Fruit fly (Drosophila melanogaster) whole organism, embryonic: ENCODE results near the gene Cyp6v1.

ENCODE experiments used
- ATbp ChIP-seq: fragments of 200-800 bp; sonication (Bioruptor generic); optimal IDR thresholded peaks from 2 replicates; lab custom pipeline; 2017; ENCODE audit warnings: missing biosample characterization, mild to moderate bottlenecking, missing genetic modification characterization, missing genetic modification reagents
- Asciz ChIP-seq: fragments of 200-800 bp; sonication (Bioruptor generic); optimal IDR thresholded peaks from 2 replicates; lab custom pipeline; 2017; ENCODE audit warnings: missing biosample characterization, mild to moderate bottlenecking, missing genetic modification characterization, missing genetic modification reagents
- Atf-2 ChIP-seq: fragments of 200-800 bp; sonication (Bioruptor generic); optimal IDR thresholded peaks from 2 replicates; lab custom pipeline; 2016; ENCODE audit warnings: missing biosample characterization, missing genetic modification characterization
- CG10959 ChIP-seq: fragments of 200-800 bp; sonication (Bioruptor generic); IDR thresholded peaks from 2 replicates; pipeline ENCODE4 v1.3.6; 2022; ENCODE audit warnings: missing biosample characterization, missing genetic modification characterization
- CG11398 ChIP-seq: fragments of 200-800 bp; sonication (Bioruptor generic); optimal IDR thresholded peaks from 2 replicates; lab custom pipeline; 2016; ENCODE audit warnings: missing biosample characterization, missing genetic modification characterization
- CG11695 ChIP-seq: fragments of 200-800 bp; sonication (Bioruptor generic); IDR thresholded peaks from 3 replicates; pipeline ENCODE4 v1.3.6; 2022; ENCODE audit warnings: missing biosample characterization, missing genetic modification characterization
- CG13296 ChIP-seq: fragments of 200-800 bp; sonication (Bioruptor generic); optimal IDR thresholded peaks from 3 replicates; lab custom pipeline; 2018; ENCODE audit warnings: missing biosample characterization, mild to moderate bottlenecking, missing genetic modification characterization
- CG13624 ChIP-seq: fragments of 200-800 bp; sonication (Bioruptor generic); optimal IDR thresholded peaks from 2 replicates; lab custom pipeline; 2016; ENCODE audit warnings: missing biosample characterization, missing genetic modification characterization
- CG15601 ChIP-seq: fragments of 200-800 bp; sonication (Bioruptor generic); optimal IDR thresholded peaks from 3 replicates; lab custom pipeline; 2019; ENCODE audit warnings: missing biosample characterization, mild to moderate bottlenecking, missing genetic modification characterization, moderate library complexity
- CG18619 ChIP-seq: fragments of 200-800 bp; sonication (Bioruptor generic); optimal IDR thresholded peaks from 3 replicates; lab custom pipeline; 2017; ENCODE audit warnings: missing biosample characterization, mild to moderate bottlenecking, missing genetic modification characterization
- CG3163 ChIP-seq: fragments of 200-800 bp; sonication (Bioruptor generic); optimal IDR thresholded peaks from 3 replicates; lab custom pipeline; 2016; ENCODE audit warnings: missing biosample characterization, missing genetic modification characterization
- CG33557 ChIP-seq: fragments of 200-800 bp; sonication (Bioruptor generic); optimal IDR thresholded peaks from 2 replicates; lab custom pipeline; 2019; ENCODE audit warnings: missing biosample characterization, mild to moderate bottlenecking, missing genetic modification characterization, moderate library complexity
- CG3838 ChIP-seq: fragments of 200-800 bp; sonication (Bioruptor generic); optimal IDR thresholded peaks from 3 replicates; lab custom pipeline; 2016; ENCODE audit warnings: missing biosample characterization, missing genetic modification characterization
- CG4820 ChIP-seq: fragments of 200-800 bp; sonication (Bioruptor generic); optimal IDR thresholded peaks from 3 replicates; lab custom pipeline; 2016; ENCODE audit warnings: missing biosample characterization, missing genetic modification characterization
- CG5180 ChIP-seq: fragments of 200-800 bp; sonication (Bioruptor generic); optimal IDR thresholded peaks from 3 replicates; lab custom pipeline; 2017; ENCODE audit warnings: missing biosample characterization, missing genetic modification characterization, mild to moderate bottlenecking, moderate library complexity, missing genetic modification reagents
- CG6683 ChIP-seq: fragments of 200-800 bp; sonication (Bioruptor generic); optimal IDR thresholded peaks from 2 replicates; lab custom pipeline; 2017; ENCODE audit warnings: missing biosample characterization, mild to moderate bottlenecking, missing genetic modification characterization, missing genetic modification reagents
- CG9437 ChIP-seq: fragments of 200-800 bp; sonication (Bioruptor generic); optimal IDR thresholded peaks from 2 replicates; lab custom pipeline; 2018; ENCODE audit warnings: missing biosample characterization, mild to moderate bottlenecking, missing genetic modification characterization
- CrebB ChIP-seq: fragments of 200-800 bp; sonication (Bioruptor generic); optimal IDR thresholded peaks from 3 replicates; lab custom pipeline; 2018; ENCODE audit warnings: missing biosample characterization, mild to moderate bottlenecking, missing genetic modification characterization
- D19B ChIP-seq: fragments of 200-800 bp; sonication (Bioruptor generic); optimal IDR thresholded peaks from 2 replicates; lab custom pipeline; 2017; ENCODE audit warnings: missing biosample characterization, mild to moderate bottlenecking, missing genetic modification characterization
- Dfd ChIP-seq, 2 experiments: fragments of >200 bp; optimal IDR thresholded peaks; 2 replicates each; lab custom pipeline; 2017; ENCODE audit warnings: missing biosample characterization in 2 of 2, missing genetic modification characterization in 2 of 2
- Doc3 ChIP-seq: fragments of 200-800 bp; sonication (Bioruptor generic); IDR thresholded peaks from 3 replicates; pipeline ENCODE4 v1.3.6; 2022; ENCODE audit warnings: missing biosample characterization, missing genetic modification characterization; ENCODE audit not compliant: partially characterized antibody
- Elba2 ChIP-seq: fragments of 200-800 bp; sonication (Bioruptor generic); optimal IDR thresholded peaks from 3 replicates; lab custom pipeline; 2016; ENCODE audit warnings: missing biosample characterization, missing genetic modification characterization
- Hand ChIP-seq: fragments of 200-800 bp; sonication (Bioruptor generic); optimal IDR thresholded peaks from 2 replicates; lab custom pipeline; 2017; ENCODE audit warnings: mild to moderate bottlenecking, missing biosample characterization, missing genetic modification reagents, missing genetic modification characterization
- Hey ChIP-seq: fragments of 200-800 bp; sonication (Bioruptor generic); optimal IDR thresholded peaks from 3 replicates; lab custom pipeline; 2018; ENCODE audit warnings: missing biosample characterization, mild to moderate bottlenecking, missing genetic modification characterization
- HmgD ChIP-seq: fragments of 200-800 bp; sonication (Bioruptor generic); optimal IDR thresholded peaks from 3 replicates; lab custom pipeline; 2016; ENCODE audit warnings: missing biosample characterization, missing genetic modification characterization
- Hmr ChIP-seq: fragments of 200-800 bp; sonication (Bioruptor generic); optimal IDR thresholded peaks from 3 replicates; lab custom pipeline; 2017; ENCODE audit warnings: mild to moderate bottlenecking, missing biosample characterization, missing genetic modification reagents, missing genetic modification characterization
- Rfx ChIP-seq: fragments of 200-800 bp; sonication (Bioruptor generic); IDR thresholded peaks from 2 replicates; pipeline ENCODE4 v1.3.6; 2022; ENCODE audit warnings: missing biosample characterization, missing genetic modification characterization
- Sin3A ChIP-seq: fragments of >200 bp; optimal IDR thresholded peaks from 2 replicates; lab custom pipeline; 2018
- Sox100B ChIP-seq: fragments of 200-800 bp; sonication (Bioruptor generic); optimal IDR thresholded peaks from 3 replicates; lab custom pipeline; 2018; ENCODE audit warnings: missing biosample characterization, mild to moderate bottlenecking, missing genetic modification characterization
- Vsx1 ChIP-seq: fragments of 200-800 bp; sonication (Bioruptor generic); optimal IDR thresholded peaks from 2 replicates; lab custom pipeline; 2017; ENCODE audit warnings: missing biosample characterization, mild to moderate bottlenecking, missing genetic modification characterization, missing genetic modification reagents
- amos ChIP-seq: fragments of 200-800 bp; sonication (Bioruptor generic); IDR thresholded peaks from 2 replicates; pipeline ENCODE4 v1.3.6; 2022; ENCODE audit warnings: missing biosample characterization, missing genetic modification characterization; ENCODE audit not compliant: partially characterized antibody
- ase ChIP-seq: fragments of 200-800 bp; sonication (Bioruptor generic); IDR thresholded peaks from 3 replicates; pipeline ENCODE4 v1.3.6; 2022; ENCODE audit warnings: missing biosample characterization, missing genetic modification characterization
- cas ChIP-seq: fragments of 200-800 bp; sonication (Bioruptor generic); IDR thresholded peaks from 2 replicates; pipeline ENCODE4 v1.3.6; 2022; ENCODE audit warnings: missing biosample characterization, missing genetic modification characterization
- chm ChIP-seq: fragments of 200-800 bp; sonication (Bioruptor generic); IDR thresholded peaks from 2 replicates; pipeline ENCODE4 v1.3.6; 2022; ENCODE audit warnings: missing biosample characterization, missing genetic modification characterization
- dan ChIP-seq: fragments of 200-800 bp; sonication (Bioruptor generic); IDR thresholded peaks from 2 replicates; pipeline ENCODE4 v1.3.6; 2022; ENCODE audit warnings: missing biosample characterization, missing genetic modification characterization
- dm ChIP-seq: fragments of 200-800 bp; sonication (Bioruptor generic); optimal IDR thresholded peaks from 3 replicates; lab custom pipeline; 2016; ENCODE audit warnings: missing biosample characterization, missing genetic modification characterization
- esg ChIP-seq: fragments of 200-800 bp; sonication (Bioruptor generic); conservative IDR thresholded peaks from 2 replicates; pipeline ENCODE4 v1.3.6; 2022; ENCODE audit warnings: missing biosample characterization, missing genetic modification characterization
- grn ChIP-seq: fragments of 200-800 bp; sonication (Bioruptor generic); optimal IDR thresholded peaks from 3 replicates; lab custom pipeline; 2017; ENCODE audit warnings: missing biosample characterization, missing genetic modification characterization
- ken ChIP-seq: fragments of 200-800 bp; sonication (Bioruptor generic); IDR thresholded peaks from 3 replicates; pipeline ENCODE4 v1.3.6; 2022; ENCODE audit warnings: missing biosample characterization, missing genetic modification characterization
- klu ChIP-seq: fragments of 200-800 bp; sonication (Bioruptor generic); IDR thresholded peaks from 2 replicates; pipeline ENCODE4 v1.3.6; 2022; ENCODE audit warnings: missing biosample characterization, missing genetic modification characterization
- kni ChIP-seq: fragments of 200-800 bp; sonication (Bioruptor generic); optimal IDR thresholded peaks from 3 replicates; lab custom pipeline; 2017; ENCODE audit warnings: mild to moderate bottlenecking, missing biosample characterization, missing genetic modification reagents, missing genetic modification characterization
- knrl ChIP-seq: fragments of 200-800 bp; sonication (Bioruptor generic); IDR thresholded peaks from 3 replicates; pipeline ENCODE4 v1.3.6; 2022; ENCODE audit warnings: missing biosample characterization, missing genetic modification characterization; ENCODE audit not compliant: partially characterized antibody
- lilli ChIP-seq: fragments of 200-800 bp; sonication (Bioruptor generic); optimal IDR thresholded peaks from 3 replicates; lab custom pipeline; 2016; ENCODE audit warnings: missing biosample characterization, missing genetic modification characterization
- lov ChIP-seq, 2 experiments: fragments of 200-800 bp in 1 of 2; fragments of >200 bp in 1 of 2; sonication (Bioruptor generic) in 1 of 2; IDR thresholded peaks in 1 of 2; optimal IDR thresholded peaks in 1 of 2; 2 replicates in 1 of 2; 3 replicates in 1 of 2; pipeline versions ENCODE4 v1.3.6 to Lab custom; 2017 to 2022; ENCODE audit warnings: missing biosample characterization in 1 of 2, missing genetic modification characterization in 1 of 2
- odd ChIP-seq: fragments of 200-800 bp; sonication (Bioruptor generic); optimal IDR thresholded peaks from 2 replicates; lab custom pipeline; 2017; ENCODE audit warnings: missing biosample characterization, mild to moderate bottlenecking, missing genetic modification characterization
- otp ChIP-seq: fragments of 200-800 bp; sonication (Bioruptor generic); IDR thresholded peaks from 3 replicates; pipeline ENCODE4, ENCODE4 v1.3.6; 2022; ENCODE audit warnings: missing biosample characterization, missing genetic modification characterization
- psq ChIP-seq: fragments of 200-800 bp; sonication (Bioruptor generic); optimal IDR thresholded peaks from 2 replicates; lab custom pipeline; 2017; ENCODE audit warnings: missing biosample characterization, missing genetic modification characterization
- repo ChIP-seq: fragments of 200-800 bp; sonication (Bioruptor generic); optimal IDR thresholded peaks from 2 replicates; lab custom pipeline; 2016; ENCODE audit warnings: missing biosample characterization, missing genetic modification characterization
- scrt ChIP-seq: fragments of 200-800 bp; sonication (Bioruptor generic); optimal IDR thresholded peaks from 2 replicates; lab custom pipeline; 2018; ENCODE audit warnings: missing biosample characterization, mild to moderate bottlenecking, missing genetic modification characterization, moderate library complexity
- sob ChIP-seq: fragments of 200-800 bp; sonication (Bioruptor generic); IDR thresholded peaks from 2 replicates; pipeline ENCODE4 v1.3.6; 2022; ENCODE audit warnings: missing biosample characterization, missing genetic modification characterization
- ttk ChIP-seq: fragments of 200-800 bp; sonication (Bioruptor generic); IDR thresholded peaks from 2 replicates; pipeline ENCODE4 v2.1.2; 2022; ENCODE audit warnings: missing biosample characterization, missing genetic modification characterization
- tup ChIP-seq: fragments of 200-800 bp; sonication (Bioruptor generic); optimal IDR thresholded peaks from 2 replicates; lab custom pipeline; 2016; ENCODE audit warnings: missing biosample characterization, mild to moderate bottlenecking, missing genetic modification characterization, moderate library complexity

Gene Cyp6v1

dm6 chrX:20643964-20644363, 13.0 kb upstream of the Cyp6v1 start (continued):
- TF ChIP-seq Sox100B (peak; percentile 61), CG6683 (GFP tag; lab: Kevin White, UChicago) (no peak), CG11398 (GFP tag; lab: Kevin White, UChicago) (no peak), Hey (tag; lab: Kevin White, UChicago) (no peak), CG11695 (GFP tag; lab: Robert Waterston, UW) (no peak), CG4820 (GFP tag; lab: Kevin White, UChicago) (peak; percentile 49), scrt (GFP tag; lab: Kevin White, UChicago) (no peak), HmgD (GFP tag; lab: Kevin White, UChicago) (no peak), CrebB (no peak), Asciz (GFP tag; lab: Kevin White, UChicago) (peak; percentile 40), cas (no peak), otp (GFP tag; lab: Robert Waterston, UW) (no peak), odd (GFP tag; lab: Kevin White, UChicago) (no peak), Atf-2 (GFP tag; lab: Kevin White, UChicago) (no peak), repo (GFP tag; lab: Kevin White, UChicago) (no peak), ase (no peak), lilli (GFP tag; lab: Kevin White, UChicago) (no peak), klu (GFP tag; lab: Robert Waterston, UW) (no peak), knrl (GFP tag; lab: Robert Waterston, UW) (no peak), dan (GFP tag; lab: Robert Waterston, UW) (no peak), tup (GFP tag; lab: Kevin White, UChicago) (no peak), sob (GFP tag; lab: Robert Waterston, UW) (no peak), Vsx1 (no peak), CG5180 (GFP tag; lab: Kevin White, UChicago) (peak; percentile 12), psq (GFP tag; lab: Kevin White, UChicago) (no peak), D19B (GFP tag; lab: Kevin White, UChicago) (no peak), lov (optimal IDR thresholded peaks at IDR 0.05; lab: Kevin White, UChicago) (no peak), lov (GFP tag; IDR thresholded peaks at IDR 0.05; lab: Robert Waterston, UW) (no peak), CG13296 (GFP tag; lab: Kevin White, UChicago) (no peak), CG15601 (peak; percentile 34), Hmr (GFP tag; lab: Kevin White, UChicago) (no peak), Sin3A (lab: Kevin White, UChicago) (no peak), CG3838 (GFP tag; lab: Kevin White, UChicago) (no peak), CG9437 (GFP tag; lab: Kevin White, UChicago) (peak; percentile 18), kni (GFP tag; lab: Kevin White, UChicago) (no peak), amos (GFP tag; lab: Robert Waterston, UW) (no peak), ATbp (GFP tag; lab: Kevin White, UChicago) (no peak), CG3163 (GFP tag; lab: Kevin White, UChicago) (no peak), grn (GFP tag; lab: Kevin White, UChicago) (no peak), CG13624 (GFP tag; lab: Kevin White, UChicago) (no peak), ttk (GFP tag; lab: Robert Waterston, UW) (no peak), dm (GFP tag; lab: Kevin White, UChicago) (no peak), Dfd (GFP tag; optimal IDR thresholded peaks at IDR 0.05; lab: Kevin White, UChicago) (no peak), Doc3 (no peak), esg (GFP tag; lab: Robert Waterston, UW) (no peak), CG10959 (GFP tag; lab: Robert Waterston, UW) (no peak), ken (GFP tag; lab: Robert Waterston, UW) (peak; percentile 59; the same call in 1 of the 3 replicates), Hand (GFP tag; lab: Kevin White, UChicago) (no peak), CG33557 (peak; percentile 23), chm (GFP tag; lab: Robert Waterston, UW) (no peak), Elba2 (GFP tag; lab: Kevin White, UChicago) (no peak), CG18619 (GFP tag; lab: Kevin White, UChicago) (no peak), Rfx (GFP tag; lab: Robert Waterston, UW) (no peak)
